Fruit fly (Drosophila melanogaster) whole organism, pupa: ENCODE data around the gene Ire1.

Experiments used
- CG10348 ChIP-seq: fragments of 200-800 bp; sonication (Bioruptor generic); IDR thresholded peaks from 2 replicates; pipeline ENCODE4 v1.3.6; 2022; ENCODE audit warnings: missing biosample characterization, missing genetic modification characterization
- CG15710 ChIP-seq: fragments of 200-800 bp; sonication (Bioruptor generic); optimal IDR thresholded peaks from 2 replicates; lab custom pipeline; 2018; ENCODE audit warnings: missing biosample characterization, mild to moderate bottlenecking, missing genetic modification characterization, moderate library complexity
- CG32121 ChIP-seq: fragments of 200-800 bp; sonication (Bioruptor generic); IDR thresholded peaks from 2 replicates; pipeline ENCODE4 v1.3.6; 2022; ENCODE audit warnings: missing biosample characterization, missing genetic modification characterization
- CG8301 ChIP-seq: fragments of 200-800 bp; sonication (Bioruptor generic); optimal IDR thresholded peaks from 2 replicates; lab custom pipeline; 2018; ENCODE audit warnings: missing biosample characterization, mild to moderate bottlenecking, missing genetic modification characterization
- CG9948 ChIP-seq: fragments of 200-800 bp; sonication (Bioruptor generic); optimal IDR thresholded peaks from 2 replicates; lab custom pipeline; 2018; ENCODE audit warnings: missing biosample characterization, mild to moderate bottlenecking, missing genetic modification characterization, moderate library complexity
- D1 ChIP-seq: fragments of 200-800 bp; sonication (Bioruptor generic); optimal IDR thresholded peaks from 2 replicates; lab custom pipeline; 2018; ENCODE audit warnings: missing biosample characterization, mild to moderate bottlenecking, missing genetic modification characterization, moderate library complexity
- EcR ChIP-seq: fragments of 200-800 bp; sonication (Bioruptor generic); optimal IDR thresholded peaks from 3 replicates; lab custom pipeline; 2019; ENCODE audit warnings: missing biosample characterization, missing genetic modification characterization, mild to moderate bottlenecking, moderate library complexity, missing genetic modification reagents
- Ets98B ChIP-seq: fragments of 200-800 bp; sonication (Bioruptor generic); IDR thresholded peaks from 2 replicates; pipeline ENCODE4 v1.3.6; 2022; ENCODE audit warnings: missing biosample characterization, missing genetic modification characterization
- Pif1A ChIP-seq: fragments of 200-800 bp; sonication (Bioruptor generic); optimal IDR thresholded peaks from 3 replicates; lab custom pipeline; 2016; ENCODE audit warnings: missing biosample characterization, missing genetic modification characterization
- Pif1B ChIP-seq: fragments of 200-800 bp; sonication (Bioruptor generic); optimal IDR thresholded peaks from 3 replicates; lab custom pipeline; 2016; ENCODE audit warnings: missing biosample characterization, missing genetic modification characterization
- gl ChIP-seq: fragments of 200-800 bp; sonication (Bioruptor generic); optimal IDR thresholded peaks from 2 replicates; lab custom pipeline; 2018; ENCODE audit warnings: missing biosample characterization, mild to moderate bottlenecking, missing genetic modification characterization
- rn ChIP-seq: fragments of 200-800 bp; sonication (Bioruptor generic); IDR thresholded peaks from 2 replicates; pipeline ENCODE4 v1.3.6; 2022; ENCODE audit warnings: missing biosample characterization, missing genetic modification characterization

- TF ChIP-seq CG8301 (tag; lab: Kevin White, UChicago) (no peak), gl (tag; lab: Kevin White, UChicago) (no peak), Pif1A (GFP tag; lab: Kevin White, UChicago) (no peak), CG9948 (tag; lab: Kevin White, UChicago) (no peak), CG10348 (no peak), CG32121 (GFP tag; lab: Robert Waterston, UW) (peak; percentile 60; the same call in 1 of the 2 replicates), Pif1B (no peak), Ets98B (GFP tag; lab: Robert Waterston, UW) (peak; percentile 35; the same call in 1 of the 2 replicates), EcR (GFP tag; lab: Kevin White, UChicago) (no peak), CG15710 (tag; lab: Kevin White, UChicago) (peak; percentile 24), D1 (tag; lab: Kevin White, UChicago) (no peak), rn (GFP tag; lab: Robert Waterston, UW) (no peak)
Observed at dm6 chr3R:19880431-19880939, 19.4 kb upstream of the Ire1 start.
